Fruit fly (Drosophila melanogaster): ENCODE data around the gene CG9117.

CG9117 gene

dm6 chr2L:6075345-6075744 is 37.6 kb upstream of the CG9117 start:
- TF ChIP-seq Crg-1 (GFP tag; optimal IDR thresholded peaks at IDR 0.05) (no peak), tj (GFP tag; optimal IDR thresholded peaks at IDR 0.05) (no peak), Clk (GFP tag; optimal IDR thresholded peaks at IDR 0.05) (no peak), toe (GFP tag; optimal IDR thresholded peaks at IDR 0.05) (no peak), pad (GFP tag; optimal IDR thresholded peaks at IDR 0.05) (no peak), bab1 (GFP tag; optimal IDR thresholded peaks at IDR 0.05) (no peak), CG11617 (GFP tag; optimal IDR thresholded peaks at IDR 0.05) (no peak), Mnt (GFP tag; optimal IDR thresholded peaks at IDR 0.05) (no peak)

- TF ChIP-seq bab1 (GFP tag; optimal IDR thresholded peaks at IDR 0.05): no peak
Observed at dm6 chr2L:6074314-6074713, 36.6 kb upstream of the CG9117 start.

dm6 chr2L:6073894-6074293 is 36.2 kb upstream of the CG9117 start:
- TF ChIP-seq Mnt (GFP tag; optimal IDR thresholded peaks at IDR 0.05) (no peak), Crg-1 (GFP tag; optimal IDR thresholded peaks at IDR 0.05) (no peak), bab1 (GFP tag; optimal IDR thresholded peaks at IDR 0.05) (no peak), CG33017 (tag; optimal IDR thresholded peaks at IDR 0.05) (no peak), tj (GFP tag; optimal IDR thresholded peaks at IDR 0.05) (no peak), CG7045 (GFP tag; optimal IDR thresholded peaks at IDR 0.05) (no peak), CG12768 (GFP tag; optimal IDR thresholded peaks at IDR 0.05) (no peak), Hr96 (GFP tag; optimal IDR thresholded peaks at IDR 0.05) (no peak), cnc (optimal IDR thresholded peaks at IDR 0.05) (no peak), Clk (GFP tag; optimal IDR thresholded peaks at IDR 0.05) (no peak), cic (GFP tag; optimal IDR thresholded peaks at IDR 0.05) (no peak), CG11617 (GFP tag; optimal IDR thresholded peaks at IDR 0.05) (no peak), ovo (GFP tag; optimal IDR thresholded peaks at IDR 0.05) (no peak)

- TF ChIP-seq Clk (GFP tag; optimal IDR thresholded peaks at IDR 0.05) (no peak), tj (GFP tag; optimal IDR thresholded peaks at IDR 0.05) (no peak), cic (GFP tag; optimal IDR thresholded peaks at IDR 0.05) (no peak), CG11617 (GFP tag; optimal IDR thresholded peaks at IDR 0.05) (no peak), Crg-1 (GFP tag; optimal IDR thresholded peaks at IDR 0.05) (no peak), bab1 (GFP tag; optimal IDR thresholded peaks at IDR 0.05) (no peak), toe (GFP tag; optimal IDR thresholded peaks at IDR 0.05) (no peak), CG5204 (GFP tag; optimal IDR thresholded peaks at IDR 0.05) (no peak), CG12768 (GFP tag; optimal IDR thresholded peaks at IDR 0.05) (no peak), Hr96 (GFP tag; optimal IDR thresholded peaks at IDR 0.05) (no peak), cnc (optimal IDR thresholded peaks at IDR 0.05) (no peak), CG7045 (GFP tag; optimal IDR thresholded peaks at IDR 0.05) (no peak), CG33017 (tag; optimal IDR thresholded peaks at IDR 0.05) (no peak), kay (GFP tag; ENCODE audit: borderline replicate concordance) (no peak), CG7101 (tag; optimal IDR thresholded peaks at IDR 0.05) (no peak), pad (GFP tag; optimal IDR thresholded peaks at IDR 0.05) (no peak), CG1620 (GFP tag; optimal IDR thresholded peaks at IDR 0.05) (no peak), ovo (GFP tag; optimal IDR thresholded peaks at IDR 0.05) (no peak), Mnt (GFP tag; optimal IDR thresholded peaks at IDR 0.05) (no peak), CG14711 (tag; optimal IDR thresholded peaks at IDR 0.05) (no peak)
Observed at dm6 chr2L:6072124-6072523, 34.4 kb upstream of the CG9117 start.

- TF ChIP-seq toe (GFP tag; optimal IDR thresholded peaks at IDR 0.05): peak; percentile 85
- no peak for TF ChIP-seq CG5204 (GFP tag; optimal IDR thresholded peaks at IDR 0.05)
- TF ChIP-seq CG33017 (tag; optimal IDR thresholded peaks at IDR 0.05): peak; percentile 53
- TF ChIP-seq cic (GFP tag; optimal IDR thresholded peaks at IDR 0.05): peak; percentile 14
- peak; percentile 60 for TF ChIP-seq CG12768 (GFP tag; optimal IDR thresholded peaks at IDR 0.05)
- no peak for TF ChIP-seq Hr96 (GFP tag; optimal IDR thresholded peaks at IDR 0.05)
- TF ChIP-seq kay (GFP tag; ENCODE audit: borderline replicate concordance): no peak
- peak; percentile 36 for TF ChIP-seq bab1 (GFP tag; optimal IDR thresholded peaks at IDR 0.05)
- peak; percentile 44 for TF ChIP-seq Clk (GFP tag; optimal IDR thresholded peaks at IDR 0.05)
- TF ChIP-seq CG7045 (GFP tag; optimal IDR thresholded peaks at IDR 0.05): peak; percentile 74
- TF ChIP-seq CG14711 (tag; optimal IDR thresholded peaks at IDR 0.05): peak; percentile 70
- peak; percentile 68 for TF ChIP-seq CG7101 (tag; optimal IDR thresholded peaks at IDR 0.05)
- TF ChIP-seq CG1620 (GFP tag; optimal IDR thresholded peaks at IDR 0.05): peak; percentile 56
- peak; percentile 82 for TF ChIP-seq CG11617 (GFP tag; optimal IDR thresholded peaks at IDR 0.05)
- no peak for TF ChIP-seq Crg-1 (GFP tag; optimal IDR thresholded peaks at IDR 0.05)
- peak; percentile 35 for TF ChIP-seq ovo (GFP tag; optimal IDR thresholded peaks at IDR 0.05)
- TF ChIP-seq tj (GFP tag; optimal IDR thresholded peaks at IDR 0.05): peak; percentile 39
- TF ChIP-seq cnc (optimal IDR thresholded peaks at IDR 0.05): no peak
- TF ChIP-seq pad (GFP tag; optimal IDR thresholded peaks at IDR 0.05): peak; percentile 42
- peak; percentile 64 for TF ChIP-seq Mnt (GFP tag; optimal IDR thresholded peaks at IDR 0.05)
Observed at dm6 chr2L:6070656-6071231, 33.0 kb upstream of the CG9117 start, which contains the start of the genes CG9154 and Kr-h2. Gene CG9154, minus strand, starts transcription at chr2L:6070686. Gene Kr-h2, plus strand, starts transcription at chr2L:6070990.

dm6 chr2L:6068544-6069251 is 31.0 kb upstream of the CG9117 start, which contains the start of the genes CG9150 and Pfdn1:
Gene CG9150, minus strand, starts transcription at chr2L:6068594.
Gene Pfdn1, plus strand, starts transcription at chr2L:6069079.
- TF ChIP-seq CG12768 (GFP tag; optimal IDR thresholded peaks at IDR 0.05) (no peak), cnc (optimal IDR thresholded peaks at IDR 0.05) (no peak), ovo (GFP tag; optimal IDR thresholded peaks at IDR 0.05) (no peak), CG11617 (GFP tag; optimal IDR thresholded peaks at IDR 0.05) (no peak), Crg-1 (GFP tag; optimal IDR thresholded peaks at IDR 0.05) (no peak), pad (GFP tag; optimal IDR thresholded peaks at IDR 0.05) (no peak), CG7045 (GFP tag; optimal IDR thresholded peaks at IDR 0.05) (no peak), Hr96 (GFP tag; optimal IDR thresholded peaks at IDR 0.05) (no peak), CG1620 (GFP tag; optimal IDR thresholded peaks at IDR 0.05) (no peak), CG33017 (tag; optimal IDR thresholded peaks at IDR 0.05) (no peak), cic (GFP tag; optimal IDR thresholded peaks at IDR 0.05) (no peak), Clk (GFP tag; optimal IDR thresholded peaks at IDR 0.05) (no peak), kay (GFP tag; ENCODE audit: borderline replicate concordance) (no peak), CG7101 (tag; optimal IDR thresholded peaks at IDR 0.05) (peak; percentile 22), toe (GFP tag; optimal IDR thresholded peaks at IDR 0.05) (no peak), Mnt (GFP tag; optimal IDR thresholded peaks at IDR 0.05) (peak; percentile 66), CG5204 (GFP tag; optimal IDR thresholded peaks at IDR 0.05) (no peak), CG14711 (tag; optimal IDR thresholded peaks at IDR 0.05) (no peak), bab1 (GFP tag; optimal IDR thresholded peaks at IDR 0.05) (peak; percentile 66), tj (GFP tag; optimal IDR thresholded peaks at IDR 0.05) (peak; percentile 16)

All from whole organism, adult.